Fruit fly (Drosophila melanogaster) Kc167 (cell line): ENCODE data around the gene atms.

ENCODE experiments used
- Myc ChIP-seq: fragments of >200 bp; optimal IDR thresholded peaks from 2 replicates; lab custom pipeline; 2017; ENCODE audit warnings: missing external identifiers
- h ChIP-seq: fragments of >200 bp; optimal IDR thresholded peaks from 3 replicates; lab custom pipeline; 2018; ENCODE audit warnings: missing external identifiers
- psq ChIP-seq: fragments of >200 bp; optimal IDR thresholded peaks from 2 replicates; lab custom pipeline; 2017; ENCODE audit warnings: missing external identifiers

DNA sequence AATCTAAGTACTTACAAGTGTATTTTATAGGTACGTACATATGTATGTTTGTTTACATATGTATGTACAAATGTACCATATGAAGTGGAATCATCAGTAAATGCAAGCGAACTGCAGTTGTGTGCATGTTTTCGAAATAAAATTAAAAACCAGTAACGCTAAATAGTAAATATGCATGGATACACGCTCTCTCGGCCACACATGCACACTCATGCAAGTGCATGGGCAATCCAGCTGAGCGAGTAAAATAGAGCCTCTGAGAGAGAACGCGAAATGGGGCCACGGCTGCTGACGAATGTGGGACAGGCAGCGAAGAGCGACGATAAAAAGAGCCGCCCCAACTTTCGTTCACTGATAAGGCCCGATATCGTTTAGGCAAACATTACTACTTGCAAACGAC, 57.7 kb downstream of the atms start:
- TF ChIP-seq Myc (lab: Kevin White, UChicago) (no peak), h (no peak), psq (lab: Kevin White, UChicago) (no peak)
